Worm (Caenorhabditis elegans) whole organism, L3 larva: Measurements from ENCODE around the gene wrt-5.

Source experiments
- R02D3.7 ChIP-seq: fragments of 150-350 bp; optimal IDR thresholded peaks from 2 replicates; lab custom pipeline; 2014; ENCODE audit warnings: missing biosample characterization, missing genetic modification characterization
- ZK546.5 ChIP-seq: sonication (generic microtip); optimal IDR thresholded peaks from 2 replicates; lab custom pipeline; 2017; ENCODE audit warnings: missing biosample characterization, missing genetic modification characterization
- aly-2 ChIP-seq: fragments of 150-350 bp; optimal IDR thresholded peaks from 2 replicates; lab custom pipeline; 2014; ENCODE audit warnings: missing biosample characterization, missing genetic modification characterization
- ama-1 ChIP-seq: fragments of 150-350 bp; optimal IDR thresholded peaks from 2 replicates; lab custom pipeline; 2018
- ceh-16 ChIP-seq: sonication (generic microtip); optimal IDR thresholded peaks from 2 replicates; lab custom pipeline; 2017; ENCODE audit warnings: missing biosample characterization, missing genetic modification characterization
- ceh-28 ChIP-seq: fragments of 150-350 bp; optimal IDR thresholded peaks from 2 replicates; lab custom pipeline; 2014; ENCODE audit warnings: missing biosample characterization, missing genetic modification reagents, missing genetic modification characterization
- ceh-82 ChIP-seq: fragments of 150-350 bp; optimal IDR thresholded peaks from 2 replicates; lab custom pipeline; 2014; ENCODE audit warnings: missing biosample characterization, missing genetic modification characterization
- ceh-9 ChIP-seq: sonication (generic microtip); optimal IDR thresholded peaks from 2 replicates; lab custom pipeline; 2018; ENCODE audit warnings: missing biosample characterization, missing genetic modification characterization
- daf-12 ChIP-seq: fragments of 150-350 bp; optimal IDR thresholded peaks from 2 replicates; lab custom pipeline; 2014; ENCODE audit warnings: missing biosample characterization, missing genetic modification reagents, missing genetic modification characterization
- egl-27 ChIP-seq: sonication (generic microtip); optimal IDR thresholded peaks from 4 replicates; lab custom pipeline; 2017; ENCODE audit warnings: missing biosample characterization, missing genetic modification reagents, missing genetic modification characterization
- egl-5 ChIP-seq: fragments of 150-350 bp; optimal IDR thresholded peaks from 2 replicates; lab custom pipeline; 2017; ENCODE audit warnings: missing biosample characterization, missing genetic modification reagents, missing genetic modification characterization, inconsistent platforms
- elt-1 ChIP-seq: fragments of 150-350 bp; optimal IDR thresholded peaks from 2 replicates; lab custom pipeline; 2014; ENCODE audit warnings: missing biosample characterization, missing genetic modification characterization
- elt-2 ChIP-seq: sonication (generic microtip); optimal IDR thresholded peaks from 2 replicates; lab custom pipeline; 2016; ENCODE audit warnings: missing genetic modification reagents, mild to moderate bottlenecking, missing genetic modification characterization, missing compliant biosample characterization
- elt-3 ChIP-seq, 3 experiments: fragments of 150-350 bp in 1 of 3; sonication (generic microtip) in 2 of 3; optimal IDR thresholded peaks; 2 replicates in 2 of 3; 4 replicates in 1 of 3; lab custom pipeline; 2014 to 2017; ENCODE audit warnings: missing biosample characterization in 3 of 3, missing genetic modification characterization in 3 of 3
- eor-1 ChIP-seq, 2 experiments: fragments of 150-350 bp; optimal IDR thresholded peaks; 2 replicates each; lab custom pipeline; 2014 to 2018; ENCODE audit warnings: missing biosample characterization in 2 of 2, missing genetic modification characterization in 2 of 2
- fkh-10 ChIP-seq: sonication (generic microtip); optimal IDR thresholded peaks from 2 replicates; lab custom pipeline; 2017; ENCODE audit warnings: missing biosample characterization, missing genetic modification reagents, missing genetic modification characterization
- fkh-2 ChIP-seq: fragments of 150-350 bp; optimal IDR thresholded peaks from 2 replicates; lab custom pipeline; 2014; ENCODE audit warnings: missing biosample characterization, missing genetic modification reagents, missing genetic modification characterization
- fos-1 ChIP-seq: fragments of 150-350 bp; optimal IDR thresholded peaks from 2 replicates; lab custom pipeline; 2014; ENCODE audit warnings: missing biosample characterization, missing genetic modification characterization
- hmg-11 ChIP-seq: sonication (generic microtip); optimal IDR thresholded peaks from 2 replicates; lab custom pipeline; 2016; ENCODE audit warnings: missing genetic modification characterization, missing compliant biosample characterization
- jun-1 ChIP-seq: fragments of 150-350 bp; optimal IDR thresholded peaks from 2 replicates; lab custom pipeline; 2014; ENCODE audit warnings: missing biosample characterization, missing genetic modification reagents, missing genetic modification characterization
- lin-15B ChIP-seq: fragments of 150-350 bp; optimal IDR thresholded peaks from 2 replicates; lab custom pipeline; 2014; ENCODE audit warnings: missing biosample characterization, missing genetic modification characterization
- lin-39 ChIP-seq: fragments of 150-350 bp; optimal IDR thresholded peaks from 2 replicates; lab custom pipeline; 2018; ENCODE audit warnings: missing biosample characterization, missing genetic modification reagents, missing genetic modification characterization
- lsy-12 ChIP-seq: sonication (generic microtip); optimal IDR thresholded peaks from 2 replicates; lab custom pipeline; 2016; ENCODE audit warnings: mild to moderate bottlenecking, missing genetic modification characterization, missing compliant biosample characterization
- mdl-1 ChIP-seq: fragments of 150-350 bp; optimal IDR thresholded peaks from 2 replicates; lab custom pipeline; 2014; ENCODE audit warnings: missing biosample characterization, missing genetic modification characterization
- mml-1 ChIP-seq: fragments of 150-350 bp; sonication (generic microtip); optimal IDR thresholded peaks from 3 replicates; lab custom pipeline; 2014; ENCODE audit warnings: missing biosample characterization, missing genetic modification characterization
- nfya-1 ChIP-seq: sonication (generic microtip); optimal IDR thresholded peaks from 2 replicates; lab custom pipeline; 2017; ENCODE audit warnings: missing genetic modification characterization, mild to moderate bottlenecking, missing compliant biosample characterization, antibody characterized with exemption, moderate library complexity; ENCODE audit not compliant: insufficient read depth
- nhr-11 ChIP-seq: fragments of 150-350 bp; optimal IDR thresholded peaks from 2 replicates; lab custom pipeline; 2014; ENCODE audit warnings: missing biosample characterization, missing genetic modification characterization
- nhr-12 ChIP-seq: fragments of 150-350 bp; optimal IDR thresholded peaks from 2 replicates; lab custom pipeline; 2014; ENCODE audit warnings: missing biosample characterization, missing genetic modification characterization
- nhr-23 ChIP-seq: fragments of 150-350 bp; optimal IDR thresholded peaks from 2 replicates; lab custom pipeline; 2014; ENCODE audit warnings: missing biosample characterization, missing genetic modification reagents, missing genetic modification characterization
- nhr-237 ChIP-seq: fragments of 150-350 bp; optimal IDR thresholded peaks from 2 replicates; lab custom pipeline; 2014; ENCODE audit warnings: missing biosample characterization, missing genetic modification characterization
- nhr-25 ChIP-seq: sonication (generic microtip); optimal IDR thresholded peaks from 2 replicates; lab custom pipeline; 2017; ENCODE audit warnings: missing biosample characterization, missing genetic modification characterization
- nhr-28 ChIP-seq: fragments of 150-350 bp; optimal IDR thresholded peaks from 2 replicates; lab custom pipeline; 2014; ENCODE audit warnings: missing biosample characterization, missing genetic modification characterization
- nhr-43 ChIP-seq: sonication (generic microtip); optimal IDR thresholded peaks from 2 replicates; lab custom pipeline; 2016; ENCODE audit warnings: mild to moderate bottlenecking, missing genetic modification characterization, missing compliant biosample characterization; ENCODE audit not compliant: poor library complexity, severe bottlenecking
- nhr-67 ChIP-seq: fragments of 150-350 bp; optimal IDR thresholded peaks from 2 replicates; lab custom pipeline; 2014; ENCODE audit warnings: missing biosample characterization, missing genetic modification characterization
- nhr-76 ChIP-seq: fragments of 150-350 bp; sonication (generic microtip); optimal IDR thresholded peaks from 5 replicates; lab custom pipeline; 2014; ENCODE audit warnings: missing biosample characterization, missing genetic modification characterization
- nhr-77 ChIP-seq: fragments of 150-350 bp; optimal IDR thresholded peaks from 2 replicates; lab custom pipeline; 2014; ENCODE audit warnings: missing biosample characterization, missing genetic modification characterization
- pha-4 ChIP-seq: fragments of 150-350 bp; optimal IDR thresholded peaks from 2 replicates; lab custom pipeline; 2014; ENCODE audit warnings: missing biosample characterization, missing genetic modification reagents, missing genetic modification characterization
- pqm-1 ChIP-seq: fragments of 150-350 bp; optimal IDR thresholded peaks from 2 replicates; lab custom pipeline; 2017; ENCODE audit warnings: missing biosample characterization, missing genetic modification characterization, inconsistent platforms
- sea-2 ChIP-seq: fragments of 150-350 bp; sonication (generic microtip); optimal IDR thresholded peaks from 4 replicates; lab custom pipeline; 2014; ENCODE audit warnings: missing biosample characterization, missing genetic modification reagents, missing genetic modification characterization
- skn-1 ChIP-seq: fragments of 150-350 bp; optimal IDR thresholded peaks from 2 replicates; lab custom pipeline; 2014; ENCODE audit warnings: missing biosample characterization, missing genetic modification characterization
- snpc-4 ChIP-seq: fragments of 150-350 bp; optimal IDR thresholded peaks from 2 replicates; lab custom pipeline; 2014; ENCODE audit warnings: missing biosample characterization, missing genetic modification characterization
- tbx-2 ChIP-seq: sonication (generic microtip); optimal IDR thresholded peaks from 2 replicates; lab custom pipeline; 2016; ENCODE audit warnings: mild to moderate bottlenecking, missing genetic modification characterization, missing compliant biosample characterization
- unc-39 ChIP-seq: sonication (generic microtip); optimal IDR thresholded peaks from 4 replicates; lab custom pipeline; 2017; ENCODE audit warnings: missing biosample characterization, missing genetic modification characterization
- unc-62 ChIP-seq: fragments of 150-350 bp; sonication (generic microtip); optimal IDR thresholded peaks from 4 replicates; lab custom pipeline; 2014; ENCODE audit warnings: missing biosample characterization, missing genetic modification reagents, missing genetic modification characterization
- zag-1 ChIP-seq: fragments of 150-350 bp; optimal IDR thresholded peaks from 2 replicates; lab custom pipeline; 2014; ENCODE audit warnings: missing biosample characterization, missing genetic modification characterization
- ztf-11 ChIP-seq: fragments of 150-350 bp; optimal IDR thresholded peaks from 2 replicates; lab custom pipeline; 2014; ENCODE audit warnings: missing biosample characterization, missing genetic modification characterization
- ztf-4 ChIP-seq: fragments of 150-350 bp; optimal IDR thresholded peaks from 2 replicates; lab custom pipeline; 2014; ENCODE audit warnings: missing biosample characterization, missing genetic modification characterization

wrt-5 gene

DNA sequence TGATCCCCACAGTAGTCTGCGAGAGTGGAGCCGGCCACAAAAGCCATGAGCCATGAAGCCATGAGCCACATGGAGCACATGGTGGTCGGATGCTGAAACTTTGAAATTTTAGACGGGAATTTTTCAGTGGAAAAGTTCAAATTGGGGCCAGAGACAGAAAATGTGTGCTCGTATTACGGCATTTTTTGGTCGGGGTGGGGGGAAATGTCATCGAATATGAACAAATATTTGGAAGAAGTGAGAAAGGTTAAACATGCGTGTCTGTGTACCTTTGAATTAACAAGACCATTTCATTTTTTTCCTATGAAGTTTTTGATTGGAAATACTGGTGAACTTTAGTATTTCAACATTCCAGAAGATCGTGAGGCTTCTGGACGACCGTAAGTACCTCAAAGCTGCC is at the start of gene wrt-5:
wrt-5 (minus strand) TSS at position 101 of the 400 bp plus-strand sequence.
- TF ChIP-seq zag-1 (tag; lab: Kevin White, UChicago) (no peak), pha-4 (tag; lab: Kevin White, UChicago) (peak; percentile 7), fkh-2 (tag; lab: Kevin White, UChicago) (no peak)

DNA sequence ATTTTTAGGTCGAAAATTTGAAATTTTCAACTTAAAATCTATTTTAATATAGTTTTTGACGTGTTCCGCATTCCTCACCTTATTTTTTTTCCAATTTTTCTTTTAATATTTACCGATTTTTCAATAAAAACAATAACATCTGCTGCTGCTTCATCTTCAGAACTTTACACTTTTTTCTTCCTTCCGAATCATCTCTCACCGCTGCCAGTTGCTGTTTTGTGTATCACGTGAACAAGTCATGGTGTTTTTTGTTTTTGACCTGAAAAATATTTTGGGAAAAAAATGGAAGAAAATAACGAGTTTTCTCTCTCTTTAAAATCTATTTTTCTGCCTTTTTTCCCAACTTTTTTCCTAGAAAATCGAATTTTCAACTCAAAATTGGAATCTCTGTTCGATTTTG is 48.3 kb upstream of the wrt-5 start:
- TF ChIP-seq ceh-82 (no peak), nfya-1 (peak; percentile 19)
- TF ChIP-seq, all 47 proteins: peak for 1

DNA sequence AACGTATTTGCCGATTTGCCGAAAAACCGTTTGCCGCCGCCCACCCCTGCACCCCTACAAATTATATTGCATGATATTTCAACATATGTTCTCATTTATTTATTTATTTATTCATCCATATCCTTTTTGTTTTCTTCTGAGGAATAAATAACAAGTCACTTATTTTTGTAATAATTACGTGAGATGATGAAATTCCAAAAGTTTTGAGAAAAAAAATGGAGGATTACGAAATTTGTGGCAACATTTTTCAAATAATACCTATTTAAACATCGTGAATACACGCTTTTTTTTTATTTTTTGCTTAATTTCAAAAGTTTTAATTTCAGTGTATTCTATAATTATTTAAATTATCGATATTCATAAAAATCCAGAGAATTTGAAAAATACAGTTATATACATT is 45.5 kb upstream of the wrt-5 start:
- no peak for TF ChIP-seq elt-3 (tag; optimal IDR thresholded peaks at IDR 0.05; lab: Kevin White, UChicago)
- TF ChIP-seq elt-2 (tag; lab: Kevin White, UChicago) = no peak

DNA sequence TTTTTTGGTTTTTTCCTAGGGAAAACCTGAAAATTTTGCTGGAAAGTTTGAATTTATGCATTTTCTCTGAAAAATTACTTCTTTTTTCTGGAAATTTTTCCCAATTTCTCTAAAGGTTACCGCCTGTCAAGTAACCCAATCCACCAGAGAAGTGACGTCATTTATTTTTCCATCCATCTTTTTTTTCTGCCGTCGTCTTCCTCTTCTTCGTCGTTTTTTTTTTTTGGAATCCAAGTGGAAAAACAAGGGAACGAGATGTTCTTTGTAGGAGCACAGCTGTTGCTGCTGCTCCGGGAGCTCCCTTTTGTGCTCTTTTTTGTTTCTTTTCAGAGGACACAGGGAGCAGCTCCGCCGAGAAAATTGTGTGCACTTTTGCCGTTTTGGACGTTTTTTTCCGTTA is 42.9 kb upstream of the wrt-5 start:
- TF ChIP-seq nfya-1 (peak; percentile 14), fos-1 (no peak), daf-12 (no peak)

DNA sequence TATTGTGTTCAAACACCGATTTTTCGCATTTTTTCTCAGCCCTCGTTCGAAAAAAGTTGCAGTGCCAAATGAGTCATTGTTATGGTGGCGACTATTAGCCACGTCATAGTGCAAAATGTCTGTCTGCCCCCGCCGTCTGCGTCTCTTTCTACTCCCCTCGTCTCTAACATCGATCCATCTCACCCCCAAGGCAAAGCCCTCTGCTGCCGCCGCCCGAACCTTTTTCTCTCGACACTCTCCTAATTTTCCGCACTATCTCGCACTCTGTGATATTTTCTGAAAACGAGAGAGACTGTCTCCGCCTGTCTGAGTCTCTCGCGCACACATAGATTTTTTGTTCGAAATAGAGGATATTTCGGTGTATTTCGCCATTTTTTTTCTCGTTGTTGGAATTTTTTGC is 41.6 kb upstream of the wrt-5 start:
- peak; percentile 77 for TF ChIP-seq jun-1
- no peak for TF ChIP-seq pqm-1 (tag; lab: Kevin White, UChicago)
- TF ChIP-seq ZK546.5 (tag; lab: Kevin White, UChicago) = no peak
- TF ChIP-seq aly-2 (tag; lab: Kevin White, UChicago) = no peak
- no peak for TF ChIP-seq daf-12
- peak; percentile 94 for TF ChIP-seq hmg-11 (tag; lab: Kevin White, UChicago)
- TF ChIP-seq ceh-9 (tag; lab: Kevin White, UChicago) = no peak
- TF ChIP-seq lin-15B (tag; lab: Kevin White, UChicago) = peak; percentile 47
- TF ChIP-seq nhr-76 (tag; lab: Kevin White, UChicago) = no peak
- no peak for TF ChIP-seq nhr-67 (tag; lab: Kevin White, UChicago)
- TF ChIP-seq fkh-2 (tag; lab: Kevin White, UChicago) = no peak
- no peak for TF ChIP-seq ceh-16 (tag; lab: Kevin White, UChicago)
- TF ChIP-seq nhr-25 (tag; lab: Kevin White, UChicago) = peak; percentile 70
- TF ChIP-seq elt-2 (tag; lab: Kevin White, UChicago) = peak; percentile 58
- TF ChIP-seq elt-3 (tag; optimal IDR thresholded peaks at IDR 0.05; lab: Kevin White, UChicago) = no peak
- TF ChIP-seq egl-5 (tag; lab: Kevin White, UChicago) = peak; percentile 10
- TF ChIP-seq elt-1 (tag; lab: Kevin White, UChicago) = no peak
- peak; percentile 29 for TF ChIP-seq mdl-1 (tag; lab: Kevin White, UChicago)
- no peak for TF ChIP-seq unc-39 (tag; lab: Kevin White, UChicago)
- TF ChIP-seq nhr-43 = peak; percentile 64
- peak; percentile 51 for TF ChIP-seq nhr-23 (tag; lab: Kevin White, UChicago)
- TF ChIP-seq fos-1 = peak; percentile 62
- peak; percentile 62 for TF ChIP-seq snpc-4 (tag; lab: Kevin White, UChicago)
- no peak for TF ChIP-seq nhr-237
- TF ChIP-seq nfya-1 = peak; percentile 84
- TF ChIP-seq ztf-4 = no peak
- TF ChIP-seq ceh-82 = no peak
- no peak for TF ChIP-seq egl-27
- TF ChIP-seq lsy-12 (tag; lab: Kevin White, UChicago) = peak; percentile 64
- no peak for TF ChIP-seq sea-2 (GFP tag; lab: Kevin White, UChicago)
- no peak for TF ChIP-seq mml-1 (tag; lab: Kevin White, UChicago)
- TF ChIP-seq nhr-12 (tag; lab: Kevin White, UChicago) = no peak
- TF ChIP-seq skn-1 (tag; lab: Kevin White, UChicago) = no peak
- peak; percentile 34 for TF ChIP-seq unc-62 (GFP tag; lab: Kevin White, UChicago)
- no peak for TF ChIP-seq ztf-11 (tag; lab: Kevin White, UChicago)
- TF ChIP-seq eor-1 (tag; optimal IDR thresholded peaks at IDR 0.05; lab: Kevin White, UChicago) = no peak
- TF ChIP-seq tbx-2 = peak; percentile 42
- TF ChIP-seq ceh-28 (tag; lab: Kevin White, UChicago) = peak; percentile 92
- TF ChIP-seq nhr-11 (tag; lab: Kevin White, UChicago) = no peak
- peak; percentile 1 for TF ChIP-seq ama-1 (lab: Kevin White, UChicago)
- TF ChIP-seq nhr-77 (tag; lab: Kevin White, UChicago) = no peak
- TF ChIP-seq R02D3.7 (tag; lab: Kevin White, UChicago) = peak; percentile 66
- no peak for TF ChIP-seq nhr-28
- TF ChIP-seq lin-39 (tag; lab: Kevin White, UChicago) = peak; percentile 70
- TF ChIP-seq fkh-10 = no peak
